Fruit fly (Drosophila melanogaster) whole organism: Measurements from ENCODE around the gene sro.

Source experiments
- CG8478 ChIP-seq: fragments of >200 bp; optimal IDR thresholded peaks from 2 replicates; lab custom pipeline; 2018; ENCODE audit warnings: inconsistent platforms
- Dll ChIP-seq: fragments of >200 bp; optimal IDR thresholded peaks from 2 replicates; lab custom pipeline; 2017
- usp ChIP-seq: fragments of >200 bp; optimal IDR thresholded peaks from 2 replicates; lab custom pipeline; 2017; ENCODE audit warnings: missing biosample characterization, missing genetic modification characterization, mixed read lengths

DNA sequence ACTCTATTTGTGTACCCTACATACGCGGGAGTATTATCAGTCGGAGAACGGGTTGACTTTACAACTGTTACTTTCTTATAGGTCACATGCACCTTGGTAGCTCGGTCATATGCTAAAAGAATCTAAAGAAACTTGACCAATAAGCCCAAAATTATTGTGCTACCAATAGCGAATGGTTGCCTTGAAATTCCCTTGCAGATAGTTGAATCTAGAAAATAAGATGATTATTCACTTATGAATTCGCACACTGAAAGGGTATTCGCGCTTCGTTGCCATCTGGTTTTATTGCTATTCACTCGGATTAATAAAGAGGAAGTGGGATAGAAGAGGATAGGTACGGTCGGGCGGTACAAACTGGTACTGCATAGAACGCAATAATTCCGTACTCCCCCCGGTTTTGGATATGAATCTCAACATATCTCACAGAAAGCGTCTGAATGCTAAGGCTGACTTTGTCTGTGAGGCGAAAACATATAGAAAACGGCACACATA lies 20.5 kb upstream of the sro start:
- TF ChIP-seq usp (no peak), CG8478 (lab: Kevin White, UChicago) (no peak), Dll (lab: Kevin White, UChicago) (no peak)
